Fruit fly (Drosophila melanogaster) whole organism, embryonic: ENCODE data around the gene brat.

ENCODE experiments used
- ATbp ChIP-seq: fragments of 200-800 bp; sonication (Bioruptor generic); optimal IDR thresholded peaks from 2 replicates; lab custom pipeline; 2017; ENCODE audit warnings: missing biosample characterization, mild to moderate bottlenecking, missing genetic modification characterization, missing genetic modification reagents
- CG10979 ChIP-seq: fragments of 200-800 bp; sonication (Bioruptor generic); optimal IDR thresholded peaks from 2 replicates; lab custom pipeline; 2018; ENCODE audit warnings: missing biosample characterization, mild to moderate bottlenecking, missing genetic modification characterization, moderate library complexity
- CG15073 ChIP-seq: fragments of 200-800 bp; sonication (Bioruptor generic); optimal IDR thresholded peaks from 2 replicates; lab custom pipeline; 2016; ENCODE audit warnings: missing biosample characterization, missing genetic modification characterization
- CG15696 ChIP-seq: fragments of 200-800 bp; sonication (Bioruptor generic); optimal IDR thresholded peaks from 2 replicates; lab custom pipeline; 2019; ENCODE audit warnings: missing biosample characterization, mild to moderate bottlenecking, missing genetic modification characterization, moderate library complexity
- CG1602 ChIP-seq: fragments of 200-800 bp; sonication (Bioruptor generic); optimal IDR thresholded peaks from 3 replicates; lab custom pipeline; 2016; ENCODE audit warnings: missing biosample characterization, missing genetic modification characterization
- CG18262 ChIP-seq: fragments of 200-800 bp; optimal IDR thresholded peaks from 3 replicates; lab custom pipeline; 2019; ENCODE audit warnings: missing biosample characterization, mild to moderate bottlenecking, missing genetic modification characterization, moderate library complexity
- CG2202 ChIP-seq: fragments of 200-800 bp; sonication (Bioruptor generic); optimal IDR thresholded peaks from 2 replicates; lab custom pipeline; 2018; ENCODE audit warnings: missing biosample characterization, mild to moderate bottlenecking, missing genetic modification characterization
- CG2712 ChIP-seq: fragments of 200-800 bp; optimal IDR thresholded peaks from 3 replicates; lab custom pipeline; 2019; ENCODE audit warnings: missing biosample characterization, mild to moderate bottlenecking, missing genetic modification characterization, moderate library complexity
- CG33557 ChIP-seq: fragments of 200-800 bp; sonication (Bioruptor generic); optimal IDR thresholded peaks from 2 replicates; lab custom pipeline; 2019; ENCODE audit warnings: missing biosample characterization, mild to moderate bottlenecking, missing genetic modification characterization, moderate library complexity
- CG3407 ChIP-seq: fragments of 200-800 bp; sonication (Bioruptor generic); optimal IDR thresholded peaks from 2 replicates; lab custom pipeline; 2018; ENCODE audit warnings: missing biosample characterization, mild to moderate bottlenecking, missing genetic modification characterization
- CG4404 ChIP-seq: fragments of 200-800 bp; sonication (Bioruptor generic); IDR thresholded peaks from 2 replicates; pipeline ENCODE4 v1.3.6; 2022; ENCODE audit warnings: missing biosample characterization, missing genetic modification characterization
- CG6254 ChIP-seq: fragments of 200-800 bp; sonication (Bioruptor generic); optimal IDR thresholded peaks from 3 replicates; lab custom pipeline; 2017; ENCODE audit warnings: mild to moderate bottlenecking, missing biosample characterization, missing genetic modification reagents, missing genetic modification characterization
- CG6854 ChIP-seq: fragments of 200-800 bp; sonication (Bioruptor generic); optimal IDR thresholded peaks from 3 replicates; lab custom pipeline; 2017; ENCODE audit warnings: missing biosample characterization, mild to moderate bottlenecking, missing genetic modification characterization
- CG8359 ChIP-seq: fragments of 200-800 bp; sonication (Bioruptor generic); optimal IDR thresholded peaks from 2 replicates; lab custom pipeline; 2017; ENCODE audit warnings: missing biosample characterization, mild to moderate bottlenecking, missing genetic modification characterization, borderline replicate concordance
- CG8388 ChIP-seq: fragments of 200-800 bp; sonication (Bioruptor generic); optimal IDR thresholded peaks from 2 replicates; lab custom pipeline; 2019; ENCODE audit warnings: missing biosample characterization, mild to moderate bottlenecking, missing genetic modification characterization, moderate library complexity
- CG8924 ChIP-seq: fragments of 200-800 bp; optimal IDR thresholded peaks from 3 replicates; lab custom pipeline; 2019; ENCODE audit warnings: missing biosample characterization, mild to moderate bottlenecking, missing genetic modification characterization, moderate library complexity
- CG9727 ChIP-seq: fragments of 200-800 bp; sonication (Bioruptor generic); optimal IDR thresholded peaks from 3 replicates; lab custom pipeline; 2017; ENCODE audit warnings: missing biosample characterization, mild to moderate bottlenecking, missing genetic modification characterization
- CoRest ChIP-seq: fragments of 200-800 bp; sonication (Bioruptor generic); optimal IDR thresholded peaks from 3 replicates; lab custom pipeline; 2018; ENCODE audit warnings: missing biosample characterization, mild to moderate bottlenecking, missing genetic modification characterization, moderate library complexity
- Dad ChIP-seq: fragments of 200-800 bp; sonication (Bioruptor generic); optimal IDR thresholded peaks from 3 replicates; lab custom pipeline; 2016; ENCODE audit warnings: missing biosample characterization, missing genetic modification characterization
- Drgx ChIP-seq: fragments of 200-800 bp; sonication (Bioruptor generic); IDR thresholded peaks from 2 replicates; pipeline ENCODE4 v1.3.6; 2022; ENCODE audit warnings: missing biosample characterization, missing genetic modification characterization
- HmgD ChIP-seq: fragments of 200-800 bp; sonication (Bioruptor generic); optimal IDR thresholded peaks from 3 replicates; lab custom pipeline; 2016; ENCODE audit warnings: missing biosample characterization, missing genetic modification characterization
- Lpt ChIP-seq: fragments of >200 bp; optimal IDR thresholded peaks from 2 replicates; lab custom pipeline; 2018; ENCODE audit warnings: missing biosample characterization, missing genetic modification characterization
- Pdp1 ChIP-seq, 2 experiments: fragments of 200-800 bp; sonication (Bioruptor generic); optimal IDR thresholded peaks; 3 replicates each; lab custom pipeline; 2016; ENCODE audit warnings: missing biosample characterization in 2 of 2, missing genetic modification characterization in 2 of 2, mild to moderate bottlenecking in 1 of 2, moderate library complexity in 1 of 2
- Ptx1 ChIP-seq: fragments of 200-800 bp; sonication (Bioruptor generic); IDR thresholded peaks from 2 replicates; pipeline ENCODE4 v1.3.6; 2022; ENCODE audit warnings: missing biosample characterization, missing genetic modification characterization
- Six4 ChIP-seq: fragments of 200-800 bp; sonication (Bioruptor generic); optimal IDR thresholded peaks from 2 replicates; lab custom pipeline; 2016; ENCODE audit warnings: missing biosample characterization, missing genetic modification characterization
- Spps ChIP-seq: fragments of 200-800 bp; sonication (Bioruptor generic); optimal IDR thresholded peaks from 2 replicates; lab custom pipeline; 2018; ENCODE audit warnings: missing biosample characterization, mild to moderate bottlenecking, missing genetic modification characterization
- Ssrp ChIP-seq: fragments of 200-800 bp; sonication (Bioruptor generic); optimal IDR thresholded peaks from 2 replicates; lab custom pipeline; 2018; ENCODE audit warnings: missing biosample characterization, mild to moderate bottlenecking, missing genetic modification characterization, moderate library complexity
- ac ChIP-seq: fragments of 200-800 bp; sonication (Bioruptor generic); optimal IDR thresholded peaks from 3 replicates; lab custom pipeline; 2017; ENCODE audit warnings: missing biosample characterization, mild to moderate bottlenecking, missing genetic modification characterization
- az2 ChIP-seq: fragments of 200-800 bp; sonication (Bioruptor generic); optimal IDR thresholded peaks from 3 replicates; lab custom pipeline; 2016; ENCODE audit warnings: missing biosample characterization, missing genetic modification characterization
- bigmax ChIP-seq: fragments of 200-800 bp; sonication (Bioruptor generic); optimal IDR thresholded peaks from 2 replicates; lab custom pipeline; 2018; ENCODE audit warnings: missing biosample characterization, mild to moderate bottlenecking, missing genetic modification characterization
- bsh ChIP-seq, 2 experiments: fragments of 200-800 bp; sonication (Bioruptor generic); optimal IDR thresholded peaks; 2 replicates each; lab custom pipeline; 2017 to 2018; ENCODE audit warnings: mild to moderate bottlenecking in 2 of 2, missing biosample characterization in 2 of 2, missing genetic modification characterization in 2 of 2, moderate library complexity in 1 of 2
- chinmo ChIP-seq: fragments of 200-800 bp; sonication (Bioruptor generic); IDR thresholded peaks from 4 replicates; pipeline ENCODE4 v1.3.6; 2022; ENCODE audit warnings: missing biosample characterization, missing genetic modification characterization; ENCODE audit not compliant: partially characterized antibody
- ci ChIP-seq: fragments of 200-800 bp; sonication (Bioruptor generic); IDR thresholded peaks from 3 replicates; pipeline ENCODE4 v1.3.6; 2022; ENCODE audit warnings: missing biosample characterization, missing genetic modification characterization
- croc ChIP-seq: fragments of 200-800 bp; sonication (Bioruptor generic); conservative IDR thresholded peaks from 3 replicates; pipeline ENCODE4 v1.3.6; 2022; ENCODE audit warnings: missing biosample characterization, missing genetic modification characterization
- crol ChIP-seq: fragments of 200-800 bp; sonication (Bioruptor generic); IDR thresholded peaks from 2 replicates; pipeline ENCODE4 v1.3.6; 2022; ENCODE audit warnings: missing biosample characterization, missing genetic modification characterization
- kni ChIP-seq: fragments of 200-800 bp; sonication (Bioruptor generic); optimal IDR thresholded peaks from 3 replicates; lab custom pipeline; 2017; ENCODE audit warnings: mild to moderate bottlenecking, missing biosample characterization, missing genetic modification reagents, missing genetic modification characterization
- nmo ChIP-seq: fragments of 200-800 bp; sonication (Bioruptor generic); optimal IDR thresholded peaks from 2 replicates; lab custom pipeline; 2018; ENCODE audit warnings: missing biosample characterization, mild to moderate bottlenecking, missing genetic modification characterization, moderate library complexity
- prd ChIP-seq, 3 experiments: fragments of >200 bp in 2 of 3; fragments of 200-800 bp in 1 of 3; sonication (Bioruptor generic) in 1 of 3; optimal IDR thresholded peaks in 2 of 3; IDR thresholded peaks in 1 of 3; 2 replicates in 2 of 3; 3 replicates in 1 of 3; pipeline versions ENCODE4 v1.3.6 to Lab custom; 2017 to 2022; ENCODE audit warnings: missing biosample characterization in 1 of 3, missing genetic modification characterization in 1 of 3
- pros ChIP-seq: fragments of 200-800 bp; sonication (Bioruptor generic); optimal IDR thresholded peaks from 3 replicates; lab custom pipeline; 2019; ENCODE audit warnings: missing biosample characterization, mild to moderate bottlenecking, missing genetic modification characterization, moderate library complexity
- psq ChIP-seq: fragments of 200-800 bp; sonication (Bioruptor generic); optimal IDR thresholded peaks from 2 replicates; lab custom pipeline; 2017; ENCODE audit warnings: missing biosample characterization, missing genetic modification characterization
- row ChIP-seq: fragments of 200-800 bp; sonication (Bioruptor generic); IDR thresholded peaks from 3 replicates; pipeline ENCODE4 v1.3.6; 2022; ENCODE audit warnings: missing biosample characterization, missing genetic modification characterization
- sens ChIP-seq: fragments of 200-800 bp; sonication (Bioruptor generic); peaks from one replicate; lab custom pipeline; 2016; ENCODE audit warnings: missing biosample characterization, missing genetic modification characterization
- sim ChIP-seq: fragments of 200-800 bp; sonication (Bioruptor generic); IDR thresholded peaks from 2 replicates; pipeline ENCODE4 v1.3.6; 2022; ENCODE audit warnings: missing biosample characterization, missing genetic modification characterization
- tap ChIP-seq: fragments of 200-800 bp; optimal IDR thresholded peaks from 3 replicates; lab custom pipeline; 2019; ENCODE audit warnings: missing biosample characterization, mild to moderate bottlenecking, missing genetic modification characterization, moderate library complexity
- tio ChIP-seq: fragments of 200-800 bp; sonication (Bioruptor generic); optimal IDR thresholded peaks from 2 replicates; lab custom pipeline; 2017; ENCODE audit warnings: missing biosample characterization, missing genetic modification characterization, inconsistent platforms
- tna ChIP-seq: fragments of 200-800 bp; sonication (Bioruptor generic); IDR thresholded peaks from 2 replicates; pipeline ENCODE4 v1.3.6; 2022; ENCODE audit warnings: missing biosample characterization, missing genetic modification characterization; ENCODE audit not compliant: partially characterized antibody
- unpg ChIP-seq: fragments of 200-800 bp; sonication (Bioruptor generic); optimal IDR thresholded peaks from 3 replicates; lab custom pipeline; 2018; ENCODE audit warnings: missing biosample characterization, mild to moderate bottlenecking, missing genetic modification characterization, moderate library complexity
- wek ChIP-seq: fragments of 200-800 bp; sonication (Bioruptor generic); optimal IDR thresholded peaks from 3 replicates; lab custom pipeline; 2018; ENCODE audit warnings: missing biosample characterization, mild to moderate bottlenecking, missing genetic modification characterization, moderate library complexity
- zen ChIP-seq: fragments of 200-800 bp; sonication (Bioruptor generic); optimal IDR thresholded peaks from 3 replicates; lab custom pipeline; 2018; ENCODE audit warnings: missing biosample characterization, mild to moderate bottlenecking, missing genetic modification characterization, moderate library complexity

Gene brat

dm6 chr2L:19136735-19137134 lies 3.1 kb downstream of the brat start (continued):
- TF ChIP-seq bsh (GFP tag; optimal IDR thresholded peaks at IDR 0.05; lab: Kevin White, UChicago) (peak; percentile 44 to 88), HmgD (GFP tag; lab: Kevin White, UChicago) (no peak), Ptx1 (GFP tag; lab: Robert Waterston, UW) (no peak), Drgx (GFP tag; lab: Robert Waterston, UW) (peak; percentile 49), croc (GFP tag; lab: Robert Waterston, UW) (peak; percentile 22; the same call in 1 of the 3 replicates), CG2712 (peak; percentile 71), CG15073 (GFP tag; lab: Kevin White, UChicago) (peak; percentile 36), prd (optimal IDR thresholded peaks at IDR 0.05; lab: Kevin White, UChicago) (no peak), prd (GFP tag; IDR thresholded peaks at IDR 0.05; lab: Robert Waterston, UW) (peak; percentile 46; the same call in 2 of the 3 replicates), CoRest (tag; lab: Kevin White, UChicago) (peak; percentile 33), bigmax (GFP tag; lab: Kevin White, UChicago) (no peak), CG3407 (GFP tag; lab: Kevin White, UChicago) (peak; percentile 1), nmo (GFP tag; lab: Kevin White, UChicago) (peak; percentile 51), Spps (tag; lab: Kevin White, UChicago) (peak; percentile 30), CG15696 (peak; percentile 74), unpg (peak; percentile 37), tio (GFP tag; lab: Kevin White, UChicago) (peak; percentile 43), Lpt (GFP tag; lab: Kevin White, UChicago) (peak; percentile 19), kni (peak; percentile 3), Ssrp (tag; lab: Kevin White, UChicago) (peak; percentile 46), CG6254 (GFP tag; lab: Kevin White, UChicago) (peak; percentile 21), ci (GFP tag; lab: Robert Waterston, UW) (no peak), CG2202 (tag; lab: Kevin White, UChicago) (peak; percentile 56), pros (GFP tag; lab: Kevin White, UChicago) (peak; percentile 34), Six4 (GFP tag; lab: Kevin White, UChicago) (peak; percentile 40), tap (no peak), zen (tag; lab: Kevin White, UChicago) (peak; percentile 45), CG6854 (GFP tag; lab: Kevin White, UChicago) (no peak), psq (GFP tag; lab: Kevin White, UChicago) (peak; percentile 71), CG10979 (peak; percentile 73), CG9727 (GFP tag; lab: Kevin White, UChicago) (peak; percentile 71), ac (GFP tag; lab: Kevin White, UChicago) (peak; percentile 44), ATbp (GFP tag; lab: Kevin White, UChicago) (no peak), CG8924 (tag; lab: Kevin White, UChicago) (peak; percentile 39), sim (GFP tag; lab: Robert Waterston, UW) (no peak), CG33557 (GFP tag; lab: Kevin White, UChicago) (peak; percentile 49), Dad (no peak), sens (GFP tag; lab: Kevin White, UChicago) (peak; percentile 83), Pdp1 (GFP tag; optimal IDR thresholded peaks at IDR 0.05; lab: Kevin White, UChicago) (peak in 1 of 2 experiments; percentile 14), crol (GFP tag; lab: Robert Waterston, UW) (peak; percentile 86), CG8388 (GFP tag; lab: Kevin White, UChicago) (peak; percentile 58), chinmo (0 out of 4 replicates have a peak, but pooled peaks have one; percentile 33), az2 (peak; percentile 36), CG18262 (peak; percentile 72), wek (GFP tag; lab: Kevin White, UChicago) (no peak), CG8359 (GFP tag; lab: Kevin White, UChicago) (no peak), CG4404 (GFP tag; lab: Robert Waterston, UW) (peak; percentile 50; the same call in 1 of the 2 replicates), CG1602 (GFP tag; lab: Kevin White, UChicago) (peak; percentile 31), tna (GFP tag; lab: Robert Waterston, UW) (no peak), row (peak; percentile 40; the same call in 1 of the 3 replicates)
